Worm (Caenorhabditis elegans) whole organism, early embryonic: ENCODE data around the gene srh-32.

Experiments used
- B0310.2 ChIP-seq: sonication (generic microtip); optimal IDR thresholded peaks from 2 replicates; lab custom pipeline; 2016; ENCODE audit warnings: mild to moderate bottlenecking, missing genetic modification characterization, missing compliant biosample characterization
- F13C5.2 ChIP-seq: sonication (generic microtip); optimal IDR thresholded peaks from 2 replicates; lab custom pipeline; 2017; ENCODE audit warnings: mild to moderate bottlenecking, missing genetic modification characterization, inconsistent platforms, missing compliant biosample characterization
- aly-1 ChIP-seq: sonication (generic microtip); optimal IDR thresholded peaks from 2 replicates; lab custom pipeline; 2016; ENCODE audit warnings: missing genetic modification characterization, missing compliant biosample characterization
- ama-1 ChIP-seq: fragments of 150-350 bp; optimal IDR thresholded peaks from 2 replicates; lab custom pipeline; 2014
- ceh-13 ChIP-seq: fragments of 200-800 bp; sonication (Bioruptor generic); optimal IDR thresholded peaks from 2 replicates; lab custom pipeline; 2018; ENCODE audit warnings: mild to moderate bottlenecking, missing genetic modification characterization, missing compliant biosample characterization
- ceh-36 ChIP-seq: sonication (generic microtip); optimal IDR thresholded peaks from 2 replicates; lab custom pipeline; 2016; ENCODE audit warnings: missing genetic modification characterization, inconsistent platforms, missing compliant biosample characterization
- ets-7 ChIP-seq: sonication (generic microtip); optimal IDR thresholded peaks from 2 replicates; lab custom pipeline; 2016; ENCODE audit warnings: missing genotype, missing genetic modification characterization, missing compliant biosample characterization
- flt-1 ChIP-seq: fragments of 200-800 bp; sonication (Bioruptor generic); IDR thresholded peaks from 2 replicates; pipeline ENCODE4 v1.3.6; 2022; ENCODE audit warnings: missing genetic modification characterization, missing compliant biosample characterization
- hmbx-1 ChIP-seq: sonication (generic microtip); optimal IDR thresholded peaks from 2 replicates; lab custom pipeline; 2016; ENCODE audit warnings: mild to moderate bottlenecking, missing genetic modification characterization, missing compliant biosample characterization
- hmg-4 ChIP-seq: fragments of 200-800 bp; sonication (Bioruptor generic); optimal IDR thresholded peaks from 2 replicates; lab custom pipeline; 2018; ENCODE audit warnings: mild to moderate bottlenecking, missing genetic modification characterization, missing compliant biosample characterization
- hnd-1 ChIP-seq: sonication (generic microtip); optimal IDR thresholded peaks from 2 replicates; lab custom pipeline; 2016; ENCODE audit warnings: missing genetic modification characterization, missing compliant biosample characterization
- pes-1 ChIP-seq: fragments of 200-800 bp; sonication (Bioruptor generic); IDR thresholded peaks from 2 replicates; pipeline ENCODE4 v1.3.6; 2022; ENCODE audit warnings: missing genetic modification reagents, missing genetic modification characterization, missing compliant biosample characterization
- scrt-1 ChIP-seq: fragments of 200-800 bp; sonication (Bioruptor generic); IDR thresholded peaks from 2 replicates; pipeline ENCODE4 v1.3.6; 2022; ENCODE audit warnings: missing genetic modification characterization, missing compliant biosample characterization
- sea-1 ChIP-seq: fragments of 200-800 bp; sonication (Bioruptor generic); conservative IDR thresholded peaks from 2 replicates; pipeline ENCODE4 v1.3.6; 2022; ENCODE audit warnings: missing genetic modification characterization, missing compliant biosample characterization
- tbx-11 ChIP-seq: fragments of 200-800 bp; sonication (Bioruptor generic); IDR thresholded peaks from 2 replicates; pipeline ENCODE4 v1.3.6; 2022; ENCODE audit warnings: missing genetic modification characterization, missing compliant biosample characterization
- tbx-37 ChIP-seq: fragments of 200-800 bp; sonication (Bioruptor generic); conservative IDR thresholded peaks from 2 replicates; pipeline ENCODE4 v1.3.6; 2022; ENCODE audit warnings: missing genetic modification reagents, missing genetic modification characterization, missing compliant biosample characterization

srh-32 gene

ce11 chrV:17749181-17749580, 48.2 kb downstream of the srh-32 start, which contains the start of gene R12G8.1:
Gene R12G8.1 (minus strand): TSS chrV:17749243.
- TF ChIP-seq ceh-13 (no peak), ceh-36 (tag; lab: Kevin White, UChicago) (no peak), flt-1 (GFP tag; lab: Robert Waterston, UW) (no peak), hnd-1 (tag; lab: Kevin White, UChicago) (no peak), F13C5.2 (tag; lab: Kevin White, UChicago) (no peak), scrt-1 (GFP tag; lab: Robert Waterston, UW) (no peak), pes-1 (GFP tag; lab: Robert Waterston, UW) (no peak), tbx-11 (GFP tag; lab: Robert Waterston, UW) (no peak), B0310.2 (tag; lab: Kevin White, UChicago) (no peak), hmbx-1 (no peak), sea-1 (GFP tag; lab: Robert Waterston, UW) (no peak), tbx-37 (GFP tag; lab: Robert Waterston, UW) (no peak), ets-7 (no peak), hmg-4 (GFP tag; lab: Kevin White, UChicago) (no peak), ama-1 (lab: Kevin White, UChicago) (no peak), aly-1 (tag; lab: Kevin White, UChicago) (no peak)

- TF ChIP-seq ceh-13 (no peak), sea-1 (GFP tag; lab: Robert Waterston, UW) (no peak), B0310.2 (tag; lab: Kevin White, UChicago) (no peak), hnd-1 (tag; lab: Kevin White, UChicago) (no peak)
These were observed 51.3 kb downstream of the srh-32 start for ce11 chrV:17752340-17752739.
